Fruit fly (Drosophila melanogaster) whole organism, pupa: Measurements from ENCODE around the gene Sec24CD.

Source experiments
- CG10348 ChIP-seq: fragments of 200-800 bp; sonication (Bioruptor generic); IDR thresholded peaks from 2 replicates; pipeline ENCODE4 v1.3.6; 2022; ENCODE audit warnings: missing biosample characterization, missing genetic modification characterization
- CG12605 ChIP-seq: fragments of 200-800 bp; sonication (Bioruptor generic); IDR thresholded peaks from 2 replicates; pipeline ENCODE4 v1.3.6; 2022; ENCODE audit warnings: missing biosample characterization, missing genetic modification characterization
- CG13204 ChIP-seq: fragments of 200-800 bp; sonication (Bioruptor generic); optimal IDR thresholded peaks from 2 replicates; lab custom pipeline; 2018; ENCODE audit warnings: missing biosample characterization, mild to moderate bottlenecking, missing genetic modification characterization, moderate library complexity
- CG14655 ChIP-seq: fragments of 200-800 bp; sonication (Bioruptor generic); optimal IDR thresholded peaks from 3 replicates; lab custom pipeline; 2017; ENCODE audit warnings: mild to moderate bottlenecking, missing biosample characterization, missing genetic modification reagents, missing genetic modification characterization
- CG15710 ChIP-seq: fragments of 200-800 bp; sonication (Bioruptor generic); optimal IDR thresholded peaks from 2 replicates; lab custom pipeline; 2018; ENCODE audit warnings: missing biosample characterization, mild to moderate bottlenecking, missing genetic modification characterization, moderate library complexity
- CG17806 ChIP-seq: fragments of 200-800 bp; sonication (Bioruptor generic); optimal IDR thresholded peaks from 2 replicates; lab custom pipeline; 2018; ENCODE audit warnings: missing biosample characterization, mild to moderate bottlenecking, missing genetic modification characterization, moderate library complexity
- CG32121 ChIP-seq: fragments of 200-800 bp; sonication (Bioruptor generic); IDR thresholded peaks from 2 replicates; pipeline ENCODE4 v1.3.6; 2022; ENCODE audit warnings: missing biosample characterization, missing genetic modification characterization
- CG34367 ChIP-seq: fragments of 200-800 bp; sonication (Bioruptor generic); optimal IDR thresholded peaks from 2 replicates; lab custom pipeline; 2018; ENCODE audit warnings: missing biosample characterization, mild to moderate bottlenecking, missing genetic modification characterization
- CG4496 ChIP-seq: fragments of 200-800 bp; sonication (Bioruptor generic); IDR thresholded peaks from 3 replicates; pipeline ENCODE4 v1.3.6; 2022; ENCODE audit warnings: missing biosample characterization, missing genetic modification characterization
- CG8159 ChIP-seq: fragments of 200-800 bp; sonication (Bioruptor generic); optimal IDR thresholded peaks from 3 replicates; lab custom pipeline; 2018; ENCODE audit warnings: missing biosample characterization, mild to moderate bottlenecking, missing genetic modification characterization, moderate library complexity
- CG8301 ChIP-seq: fragments of 200-800 bp; sonication (Bioruptor generic); optimal IDR thresholded peaks from 2 replicates; lab custom pipeline; 2018; ENCODE audit warnings: missing biosample characterization, mild to moderate bottlenecking, missing genetic modification characterization
- CG9948 ChIP-seq: fragments of 200-800 bp; sonication (Bioruptor generic); optimal IDR thresholded peaks from 2 replicates; lab custom pipeline; 2018; ENCODE audit warnings: missing biosample characterization, mild to moderate bottlenecking, missing genetic modification characterization, moderate library complexity
- D1 ChIP-seq: fragments of 200-800 bp; sonication (Bioruptor generic); optimal IDR thresholded peaks from 2 replicates; lab custom pipeline; 2018; ENCODE audit warnings: missing biosample characterization, mild to moderate bottlenecking, missing genetic modification characterization, moderate library complexity
- EcR ChIP-seq: fragments of 200-800 bp; sonication (Bioruptor generic); optimal IDR thresholded peaks from 3 replicates; lab custom pipeline; 2019; ENCODE audit warnings: missing biosample characterization, missing genetic modification characterization, mild to moderate bottlenecking, moderate library complexity, missing genetic modification reagents
- Ets98B ChIP-seq: fragments of 200-800 bp; sonication (Bioruptor generic); IDR thresholded peaks from 2 replicates; pipeline ENCODE4 v1.3.6; 2022; ENCODE audit warnings: missing biosample characterization, missing genetic modification characterization
- Pif1A ChIP-seq: fragments of 200-800 bp; sonication (Bioruptor generic); optimal IDR thresholded peaks from 3 replicates; lab custom pipeline; 2016; ENCODE audit warnings: missing biosample characterization, missing genetic modification characterization
- Pif1B ChIP-seq: fragments of 200-800 bp; sonication (Bioruptor generic); optimal IDR thresholded peaks from 3 replicates; lab custom pipeline; 2016; ENCODE audit warnings: missing biosample characterization, missing genetic modification characterization
- Snoo ChIP-seq: fragments of 200-800 bp; sonication (Bioruptor generic); optimal IDR thresholded peaks from 3 replicates; lab custom pipeline; 2017; ENCODE audit warnings: missing biosample characterization, mild to moderate bottlenecking, missing genetic modification characterization, inconsistent platforms
- fd96Ca ChIP-seq: fragments of 200-800 bp; sonication (Bioruptor generic); IDR thresholded peaks from 3 replicates; pipeline ENCODE4 v1.3.6; 2022; ENCODE audit warnings: missing biosample characterization, missing genetic modification characterization
- gl ChIP-seq: fragments of 200-800 bp; sonication (Bioruptor generic); optimal IDR thresholded peaks from 2 replicates; lab custom pipeline; 2018; ENCODE audit warnings: missing biosample characterization, mild to moderate bottlenecking, missing genetic modification characterization
- rn ChIP-seq: fragments of 200-800 bp; sonication (Bioruptor generic); IDR thresholded peaks from 2 replicates; pipeline ENCODE4 v1.3.6; 2022; ENCODE audit warnings: missing biosample characterization, missing genetic modification characterization

The Sec24CD gene

DNA sequence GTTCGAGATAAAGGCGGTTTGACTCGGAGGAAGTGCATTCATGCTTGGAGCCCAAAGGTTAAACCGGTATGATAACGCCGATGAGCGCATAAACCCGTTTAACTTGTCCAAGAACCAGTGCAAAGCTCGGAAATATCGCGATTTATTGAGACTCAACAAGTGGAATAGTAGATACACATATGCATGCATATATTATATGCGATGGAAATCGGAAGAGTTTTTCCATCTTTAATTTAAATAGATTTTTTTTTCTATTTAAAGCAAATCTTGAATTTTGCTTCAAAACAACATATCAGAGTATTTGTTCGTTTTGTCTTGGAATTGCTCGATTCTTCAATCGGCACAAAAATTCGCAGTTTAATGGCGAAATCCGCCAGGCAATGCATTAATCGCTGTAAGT lies 14.3 kb downstream of the Sec24CD start:
- no peak for TF ChIP-seq CG17806 (tag; lab: Kevin White, UChicago)
- no peak; the same call in none of the 2 replicates for TF ChIP-seq Ets98B (GFP tag; lab: Robert Waterston, UW)
- no peak for TF ChIP-seq CG12605
- TF ChIP-seq CG8301 (tag; lab: Kevin White, UChicago), result peak; percentile 9
- no peak; the same call in 2 of the 3 replicates for TF ChIP-seq fd96Ca (GFP tag; lab: Robert Waterston, UW)
- TF ChIP-seq Pif1B (GFP tag; lab: Kevin White, UChicago), result no peak
- no peak for TF ChIP-seq CG32121
- TF ChIP-seq CG10348, result no peak
- 0 out of 3 replicates have a peak, but pooled peaks have one; percentile 21 for TF ChIP-seq CG4496 (GFP tag; lab: Robert Waterston, UW)
- TF ChIP-seq Pif1A (GFP tag; lab: Kevin White, UChicago), result peak; percentile 11
- TF ChIP-seq CG13204 (GFP tag; lab: Kevin White, UChicago), result no peak
- TF ChIP-seq CG34367 (tag; lab: Kevin White, UChicago), result no peak
- TF ChIP-seq Snoo (tag; lab: Kevin White, UChicago), result no peak
- no peak for TF ChIP-seq CG9948 (tag; lab: Kevin White, UChicago)
- no peak for TF ChIP-seq D1 (tag; lab: Kevin White, UChicago)
- no peak for TF ChIP-seq rn (GFP tag; lab: Robert Waterston, UW)
- TF ChIP-seq CG15710 (tag; lab: Kevin White, UChicago), result no peak
- TF ChIP-seq CG14655 (GFP tag; lab: Kevin White, UChicago), result peak; percentile 31
- TF ChIP-seq CG8159, result no peak
- no peak for TF ChIP-seq EcR
- TF ChIP-seq gl (tag; lab: Kevin White, UChicago), result no peak

DNA sequence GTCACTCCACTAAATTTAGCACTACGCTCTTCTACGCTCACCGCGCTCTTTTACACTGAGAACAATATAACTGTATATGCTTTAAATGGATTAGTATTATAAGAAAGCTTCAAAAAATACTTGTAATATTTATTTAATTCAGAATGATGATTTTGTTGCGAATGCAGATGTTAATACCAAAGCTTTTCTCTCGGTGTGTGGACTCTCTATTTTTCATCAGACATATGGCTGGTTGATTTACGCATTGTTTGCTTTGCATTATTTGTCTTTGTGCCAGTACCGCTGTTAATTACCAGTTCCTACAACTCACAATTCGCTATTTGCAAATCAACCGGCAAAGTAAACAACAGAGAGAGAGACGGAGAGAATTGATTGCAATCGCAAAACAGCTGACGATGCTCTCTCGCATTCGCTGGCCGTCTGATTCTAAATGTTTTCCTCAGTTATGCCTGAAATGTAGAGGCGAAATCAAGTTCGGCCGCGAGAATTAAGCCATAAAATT lies 14.9 kb downstream of the Sec24CD start:
- TF ChIP-seq Pif1B (GFP tag; lab: Kevin White, UChicago) (peak; percentile 99), Pif1A (GFP tag; lab: Kevin White, UChicago) (peak; percentile 99), CG8301 (tag; lab: Kevin White, UChicago) (peak; percentile 99), CG12605 (peak; percentile 100), D1 (tag; lab: Kevin White, UChicago) (no peak), CG8159 (peak; percentile 98), CG32121 (peak; percentile 99), CG34367 (tag; lab: Kevin White, UChicago) (peak; percentile 99), CG10348 (peak; percentile 98), EcR (peak; percentile 80), CG13204 (GFP tag; lab: Kevin White, UChicago) (peak; percentile 96), Snoo (tag; lab: Kevin White, UChicago) (peak; percentile 97), CG9948 (tag; lab: Kevin White, UChicago) (peak; percentile 98), gl (tag; lab: Kevin White, UChicago) (peak; percentile 98), CG15710 (tag; lab: Kevin White, UChicago) (peak; percentile 99), rn (GFP tag; lab: Robert Waterston, UW) (peak; percentile 99), fd96Ca (GFP tag; lab: Robert Waterston, UW) (peak; percentile 99), CG14655 (GFP tag; lab: Kevin White, UChicago) (peak; percentile 99), CG17806 (tag; lab: Kevin White, UChicago) (peak; percentile 98), Ets98B (GFP tag; lab: Robert Waterston, UW) (peak; percentile 99), CG4496 (GFP tag; lab: Robert Waterston, UW) (peak; percentile 100)

DNA sequence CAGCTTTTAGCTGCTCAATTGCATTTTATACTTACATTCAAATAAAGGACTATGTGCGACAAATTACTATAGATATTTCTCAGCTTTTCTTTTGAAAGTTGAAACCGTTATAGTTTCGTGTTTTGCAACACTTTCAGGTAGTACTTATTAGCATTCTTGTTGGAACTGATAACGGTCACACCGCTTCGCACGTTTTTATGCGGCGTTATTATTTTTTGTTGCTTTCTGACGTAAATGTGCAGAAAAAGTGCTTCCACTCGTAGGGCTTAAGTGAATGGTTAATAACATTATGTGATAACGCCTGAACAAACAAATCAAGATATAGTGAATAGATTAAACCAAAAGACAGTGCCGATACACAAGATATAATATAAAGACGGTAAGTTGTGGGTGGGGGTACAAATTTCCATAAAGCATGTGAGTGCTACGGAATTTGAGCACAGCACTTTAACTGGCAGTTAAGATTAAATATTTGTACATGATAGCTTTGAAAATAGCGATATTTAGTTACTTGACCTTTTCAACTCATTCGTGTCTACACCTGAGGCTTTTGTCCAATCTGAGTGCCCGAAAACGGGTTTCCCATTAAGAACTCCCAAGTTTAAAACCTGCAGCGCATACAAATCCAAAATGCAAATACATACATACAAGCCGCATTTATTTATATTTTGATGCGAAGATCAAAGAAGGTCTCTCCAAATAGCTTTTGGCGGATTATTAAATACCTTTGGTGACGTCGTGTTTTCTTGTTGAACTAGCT lies 15.9 kb downstream of the Sec24CD start, which contains the start of gene papi:
Gene papi, plus strand, starts transcription at position 176 of the 760 bp plus-strand sequence.
- no peak for TF ChIP-seq CG32121
- TF ChIP-seq CG13204 (GFP tag; lab: Kevin White, UChicago), result no peak
- no peak for TF ChIP-seq CG8159
- no peak for TF ChIP-seq CG10348
- no peak for TF ChIP-seq CG14655 (GFP tag; lab: Kevin White, UChicago)
- no peak for TF ChIP-seq D1 (tag; lab: Kevin White, UChicago)
- TF ChIP-seq rn (GFP tag; lab: Robert Waterston, UW), result no peak
- TF ChIP-seq CG15710 (tag; lab: Kevin White, UChicago), result no peak
- TF ChIP-seq CG9948 (tag; lab: Kevin White, UChicago), result no peak
- TF ChIP-seq CG12605, result no peak
- no peak for TF ChIP-seq CG17806 (tag; lab: Kevin White, UChicago)
- no peak for TF ChIP-seq Pif1A (GFP tag; lab: Kevin White, UChicago)
- TF ChIP-seq Ets98B (GFP tag; lab: Robert Waterston, UW), result no peak
- no peak for TF ChIP-seq Pif1B (GFP tag; lab: Kevin White, UChicago)
- no peak for TF ChIP-seq gl (tag; lab: Kevin White, UChicago)
- TF ChIP-seq CG4496 (GFP tag; lab: Robert Waterston, UW), result no peak; the same call in 2 of the 3 replicates
- no peak for TF ChIP-seq CG34367 (tag; lab: Kevin White, UChicago)
- TF ChIP-seq EcR, result no peak
- TF ChIP-seq, all 21 proteins: peak for 0

DNA sequence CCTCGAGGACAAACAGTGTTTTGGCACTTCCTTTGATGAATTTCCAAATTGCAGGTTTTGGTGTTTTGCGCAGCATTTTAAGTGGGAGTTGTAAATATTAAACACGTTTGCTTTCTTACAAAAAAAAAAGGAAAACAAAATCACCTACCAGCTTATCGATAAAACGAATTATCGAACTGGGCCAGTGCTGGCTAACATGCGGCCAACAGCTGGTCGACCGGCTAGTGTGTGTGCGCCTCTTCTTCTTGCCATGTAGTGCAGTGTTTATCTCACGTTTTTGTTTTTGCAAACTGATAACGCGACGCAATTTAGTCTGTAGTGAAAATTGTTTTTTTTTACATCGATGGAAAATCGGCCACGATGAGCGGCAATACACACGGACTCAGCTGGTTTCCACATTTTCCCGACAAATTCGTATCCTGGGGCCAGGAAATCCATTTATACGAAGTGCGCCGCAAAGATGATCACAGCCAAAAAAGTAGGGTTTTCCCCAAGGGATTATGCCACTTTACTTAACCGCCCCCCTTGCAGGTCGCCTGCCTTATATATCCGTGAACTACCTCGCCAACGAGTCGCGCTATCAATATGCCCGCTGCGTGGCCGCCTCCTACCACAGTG lies 19.5 kb downstream of the Sec24CD start, which contains the start of the genes CG15386, CG42371 and mio:
Gene CG15386, minus strand, starts transcription at position 180 of the 618 bp plus-strand sequence.
Gene CG42371, minus strand, starts transcription at position 180 of the 618 bp plus-strand sequence.
Gene mio, plus strand, starts transcription at position 224 of the 618 bp plus-strand sequence.
- TF ChIP-seq CG10348 (no peak), CG8159 (no peak), CG12605 (0 out of 2 replicates have a peak, but pooled peaks have one; percentile 24), EcR (peak; percentile 14), CG34367 (tag; lab: Kevin White, UChicago) (no peak), Snoo (tag; lab: Kevin White, UChicago) (peak; percentile 18), Pif1B (GFP tag; lab: Kevin White, UChicago) (no peak), Ets98B (GFP tag; lab: Robert Waterston, UW) (no peak; the same call in 1 of the 2 replicates), CG9948 (tag; lab: Kevin White, UChicago) (no peak), CG32121 (no peak), Pif1A (GFP tag; lab: Kevin White, UChicago) (no peak), CG14655 (GFP tag; lab: Kevin White, UChicago) (no peak), gl (tag; lab: Kevin White, UChicago) (peak; percentile 29), CG13204 (GFP tag; lab: Kevin White, UChicago) (no peak), CG17806 (tag; lab: Kevin White, UChicago) (no peak), fd96Ca (GFP tag; lab: Robert Waterston, UW) (no peak), D1 (tag; lab: Kevin White, UChicago) (no peak), rn (GFP tag; lab: Robert Waterston, UW) (no peak), CG4496 (GFP tag; lab: Robert Waterston, UW) (peak; percentile 53; the same call in 2 of the 3 replicates), CG15710 (tag; lab: Kevin White, UChicago) (peak; percentile 12), CG8301 (tag; lab: Kevin White, UChicago) (no peak)
